Fruit fly (Drosophila melanogaster): Measurements from ENCODE around the gene Galphaf.

Galphaf gene

DNA sequence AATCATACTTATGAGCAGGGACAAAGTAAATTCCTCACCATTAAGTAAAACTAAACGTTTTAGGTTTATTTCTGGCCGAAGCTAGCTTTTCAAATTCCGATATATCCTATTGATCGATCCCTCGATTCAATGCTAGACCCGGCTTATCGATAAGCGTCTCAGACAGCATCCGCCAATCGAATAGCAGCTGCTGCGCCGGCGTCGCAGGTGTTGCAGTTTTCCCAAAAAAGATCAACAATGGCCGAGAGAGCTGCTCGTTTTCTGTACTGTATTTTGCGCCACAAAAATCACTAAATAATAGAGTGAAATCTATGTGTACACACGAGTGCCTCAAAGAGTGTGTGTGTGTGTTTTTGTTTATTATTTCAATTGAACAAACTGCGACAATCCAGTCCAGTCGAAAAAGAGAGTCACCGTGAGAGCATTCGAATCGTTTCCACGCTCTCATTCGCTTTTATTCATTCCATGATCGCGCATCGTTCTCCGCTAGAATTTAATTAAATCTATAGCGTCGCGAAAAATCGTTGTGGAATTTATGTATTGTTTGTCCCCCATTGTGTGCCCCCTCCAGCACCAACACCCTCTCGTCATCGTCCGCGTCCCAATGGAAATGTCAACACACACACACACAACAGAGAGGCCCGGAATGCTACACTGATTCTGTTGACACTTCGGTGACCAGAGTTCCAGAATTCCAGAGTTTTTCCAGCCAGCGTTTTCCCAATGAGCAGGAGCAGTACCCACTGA, 45.9 kb upstream of the Galphaf start (continued):
- TF ChIP-seq trh (GFP tag; optimal IDR thresholded peaks at IDR 0.05) (no peak), CG13287 (GFP tag; IDR thresholded peaks at IDR 0.05; ENCODE audit: partially characterized antibody) (peak; percentile 71), vvl (GFP tag; IDR thresholded peaks at IDR 0.05) (no peak), Hr3 (GFP tag; optimal IDR thresholded peaks at IDR 0.05) (no peak), CG10209 (GFP tag; optimal IDR thresholded peaks at IDR 0.05) (no peak), Sry-δ (GFP tag; optimal IDR thresholded peaks at IDR 0.05) (peak; percentile 16), CG11560 (tag; IDR thresholded peaks at IDR 0.05) (peak; percentile 93), crol (GFP tag; IDR thresholded peaks at IDR 0.05) (peak; percentile 68), YL-1 (GFP tag; optimal IDR thresholded peaks at IDR 0.05) (peak; percentile 15), CoRest (tag; optimal IDR thresholded peaks at IDR 0.05) (no peak), CG11696 (GFP tag; IDR thresholded peaks at IDR 0.05) (0 out of 2 replicates have a peak, but pooled peaks have one; percentile 49), CG34224 (GFP tag; IDR thresholded peaks at IDR 0.05; ENCODE audit: partially characterized antibody) (peak; percentile 63), CG1529 (GFP tag; optimal IDR thresholded peaks at IDR 0.05) (no peak), hbn (GFP tag; IDR thresholded peaks at IDR 0.05; ENCODE audit: partially characterized antibody) (peak; percentile 45), CG14050 (GFP tag; IDR thresholded peaks at IDR 0.05) (no peak), Spps (tag; optimal IDR thresholded peaks at IDR 0.05) (no peak), CG10147 (GFP tag; optimal IDR thresholded peaks at IDR 0.05) (no peak), CG2116 (GFP tag; optimal IDR thresholded peaks at IDR 0.05) (peak; percentile 65), Myb (GFP tag; optimal IDR thresholded peaks at IDR 0.05) (peak; percentile 19), Opbp (GFP tag; IDR thresholded peaks at IDR 0.05; ENCODE audit: partially characterized antibody) (peak; percentile 66; the same call in 2 of the 3 replicates), tgo (GFP tag; IDR thresholded peaks at IDR 0.05) (no peak), CG6854 (GFP tag; optimal IDR thresholded peaks at IDR 0.05) (peak; percentile 33), oc (tag; optimal IDR thresholded peaks at IDR 0.05) (no peak), da (GFP tag; optimal IDR thresholded peaks at IDR 0.05) (no peak), sna (GFP tag; IDR thresholded peaks at IDR 0.05; ENCODE audit: partially characterized antibody) (peak; percentile 40; the same call in 1 of the 2 replicates), gce (GFP tag; IDR thresholded peaks at IDR 0.05) (no peak), NC2β (GFP tag; optimal IDR thresholded peaks at IDR 0.05) (no peak), Oaz (GFP tag; IDR thresholded peaks at IDR 0.05) (no peak), CG14710 (tag; optimal IDR thresholded peaks at IDR 0.05) (peak; percentile 1), CG6254 (GFP tag; optimal IDR thresholded peaks at IDR 0.05) (peak; percentile 64), Dll (GFP tag; IDR thresholded peaks at IDR 0.05; ENCODE audit: partially characterized antibody) (peak; percentile 63; the same call in 3 of the 4 replicates), Drgx (GFP tag; IDR thresholded peaks at IDR 0.05) (no peak), CG13894 (tag; optimal IDR thresholded peaks at IDR 0.05) (no peak), sob (GFP tag; IDR thresholded peaks at IDR 0.05) (no peak), sens-2 (GFP tag; IDR thresholded peaks at IDR 0.05) (no peak), CG12769 (tag; optimal IDR thresholded peaks at IDR 0.05) (no peak), danr (GFP tag; IDR thresholded peaks at IDR 0.05) (no peak), chinmo (GFP tag; IDR thresholded peaks at IDR 0.05; ENCODE audit: partially characterized antibody) (peak; percentile 87; the same call in 2 of the 4 replicates), bbx (GFP tag; IDR thresholded peaks at IDR 0.05; ENCODE audit: partially characterized antibody) (peak; percentile 82), CG6175 (GFP tag; IDR thresholded peaks at IDR 0.05) (no peak), jumu (GFP tag; optimal IDR thresholded peaks at IDR 0.05) (no peak), zen2 (GFP tag; IDR thresholded peaks at IDR 0.05; ENCODE audit: partially characterized antibody) (peak; percentile 68), CG4820 (GFP tag; optimal IDR thresholded peaks at IDR 0.05) (no peak), gro (GFP tag; optimal IDR thresholded peaks at IDR 0.05) (no peak), pzg (GFP tag; optimal IDR thresholded peaks at IDR 0.05) (peak; percentile 19), cas (GFP tag; IDR thresholded peaks at IDR 0.05) (no peak), CG15479 (GFP tag; optimal IDR thresholded peaks at IDR 0.05) (no peak), grau (tag; optimal IDR thresholded peaks at IDR 0.05) (no peak), CG15696 (tag; optimal IDR thresholded peaks at IDR 0.05) (no peak)

Data from whole organism, embryonic.